1 fruit fly cellular context compared by ENCODE assay signal in genomic region chr2L:7194351-7195037, dm6.
TF ChIP-seq lines count a peak whose summit lies in the region.

Gene CG4497, minus strand, starts transcription at chr2L:7194588.

TF ChIP-seq in whole organism, embryonic, 481 proteins besides CTCF, POLR2A, EP300 and RAD21 (continued from another document):
- TF ChIP-seq CG6175 (GFP tag; IDR thresholded peaks at IDR 0.05; lab: Robert Waterston, UW): peak; percentile 82
- TF ChIP-seq Hr51 (GFP tag; optimal IDR thresholded peaks at IDR 0.05; lab: Kevin White, UChicago): peak; percentile 91 to 96
- TF ChIP-seq tll (GFP tag; optimal IDR thresholded peaks at IDR 0.05; lab: Kevin White, UChicago): peak in 1 of 2 experiments; percentile 8
- no peak for TF ChIP-seq CG7271 (tag; optimal IDR thresholded peaks at IDR 0.05; lab: Kevin White, UChicago)
- peak; percentile 93 for TF ChIP-seq vvl (GFP tag; IDR thresholded peaks at IDR 0.05; lab: Robert Waterston, UW)
- peak; percentile 98 for TF ChIP-seq CG2116 (GFP tag; optimal IDR thresholded peaks at IDR 0.05; lab: Kevin White, UChicago)
- peak; percentile 89 for TF ChIP-seq Doc2 (GFP tag; IDR thresholded peaks at IDR 0.05; lab: Robert Waterston, UW)
- TF ChIP-seq D19A (tag; optimal IDR thresholded peaks at IDR 0.05; lab: Kevin White, UChicago): peak; percentile 70
- peak; percentile 89 for TF ChIP-seq lab (GFP tag; optimal IDR thresholded peaks at IDR 0.05; lab: Kevin White, UChicago)
- peak; percentile 92 for TF ChIP-seq CG8089 (GFP tag; optimal IDR thresholded peaks at IDR 0.05; lab: Kevin White, UChicago)
- TF ChIP-seq Six4 (GFP tag; optimal IDR thresholded peaks at IDR 0.05; lab: Kevin White, UChicago): peak; percentile 86
- 0 out of 2 replicates have a peak, but pooled peaks have one; percentile 39 for TF ChIP-seq sens-2 (GFP tag; IDR thresholded peaks at IDR 0.05; lab: Robert Waterston, UW)
- TF ChIP-seq Bgb (GFP tag; IDR thresholded peaks at IDR 0.05; lab: Robert Waterston, UW; ENCODE audit: partially characterized antibody): peak; percentile 84
- no peak for TF ChIP-seq Trl (optimal IDR thresholded peaks at IDR 0.05; lab: Kevin White, UChicago)
- peak; percentile 95 for TF ChIP-seq Trl (GFP tag; optimal IDR thresholded peaks at IDR 0.05; lab: Kevin White, UChicago)
- TF ChIP-seq Dip2 (GFP tag; IDR thresholded peaks at IDR 0.05; lab: Robert Waterston, UW): peak; percentile 73
- TF ChIP-seq CG18262 (tag; optimal IDR thresholded peaks at IDR 0.05; lab: Kevin White, UChicago): peak; percentile 83
- TF ChIP-seq CG34422 (GFP tag; IDR thresholded peaks at IDR 0.05; lab: Robert Waterston, UW): peak; percentile 95
- TF ChIP-seq chm (GFP tag; IDR thresholded peaks at IDR 0.05; lab: Robert Waterston, UW): no peak
- peak; percentile 85 for TF ChIP-seq nerfin-2 (GFP tag; IDR thresholded peaks at IDR 0.05; lab: Robert Waterston, UW; ENCODE audit: partially characterized antibody)
- TF ChIP-seq prd (optimal IDR thresholded peaks at IDR 0.05; lab: Kevin White, UChicago): no peak
- TF ChIP-seq prd (GFP tag; IDR thresholded peaks at IDR 0.05; lab: Robert Waterston, UW): peak; percentile 97
- TF ChIP-seq CG1792 (GFP tag; optimal IDR thresholded peaks at IDR 0.05; lab: Kevin White, UChicago): peak; percentile 98
- no peak for TF ChIP-seq fru (optimal IDR thresholded peaks at IDR 0.05; lab: Kevin White, UChicago)
- TF ChIP-seq CG6689 (GFP tag; IDR thresholded peaks at IDR 0.05; lab: Robert Waterston, UW): peak; percentile 94
- TF ChIP-seq TFAM (GFP tag; optimal IDR thresholded peaks at IDR 0.05; lab: Kevin White, UChicago): no peak
- peak; percentile 96 for TF ChIP-seq CG13624 (GFP tag; optimal IDR thresholded peaks at IDR 0.05; lab: Kevin White, UChicago)
- peak in 1 of 2 experiments; percentile 90 for TF ChIP-seq eve (GFP tag; optimal IDR thresholded peaks at IDR 0.05; lab: Kevin White, UChicago)
- TF ChIP-seq Hsf (GFP tag; optimal IDR thresholded peaks at IDR 0.05; lab: Kevin White, UChicago): peak; percentile 98
- peak; percentile 75; the same call in 1 of the 2 replicates for TF ChIP-seq Nf-YA (GFP tag; IDR thresholded peaks at IDR 0.05; lab: Robert Waterston, UW)
- TF ChIP-seq CG17612 (GFP tag; IDR thresholded peaks at IDR 0.05; lab: Robert Waterston, UW): peak; percentile 80
- peak; percentile 90 for TF ChIP-seq CG10654 (GFP tag; optimal IDR thresholded peaks at IDR 0.05; lab: Kevin White, UChicago)
- peak; percentile 73 for TF ChIP-seq CG13894 (tag; optimal IDR thresholded peaks at IDR 0.05; lab: Kevin White, UChicago)
- TF ChIP-seq dm (GFP tag; optimal IDR thresholded peaks at IDR 0.05; lab: Kevin White, UChicago): peak; percentile 92
- TF ChIP-seq knrl (GFP tag; IDR thresholded peaks at IDR 0.05; lab: Robert Waterston, UW; ENCODE audit: partially characterized antibody): peak; percentile 93
- no peak for TF ChIP-seq zen2 (GFP tag; IDR thresholded peaks at IDR 0.05; lab: Robert Waterston, UW; ENCODE audit: partially characterized antibody)
- TF ChIP-seq tna (GFP tag; IDR thresholded peaks at IDR 0.05; lab: Robert Waterston, UW; ENCODE audit: partially characterized antibody): peak; percentile 66
- peak; percentile 97 for TF ChIP-seq CG18764 (GFP tag; optimal IDR thresholded peaks at IDR 0.05; lab: Kevin White, UChicago)
- peak; percentile 75 for TF ChIP-seq Ravus (GFP tag; IDR thresholded peaks at IDR 0.05; lab: Robert Waterston, UW)
- TF ChIP-seq CG1602 (GFP tag; optimal IDR thresholded peaks at IDR 0.05; lab: Kevin White, UChicago): peak; percentile 93
